Fruit fly (Drosophila melanogaster) whole organism, embryonic: Measurements from ENCODE around the gene BthD.

ENCODE experiments used
- Abd-B ChIP-seq: fragments of 200-800 bp; sonication (Bioruptor generic); optimal IDR thresholded peaks from 2 replicates; lab custom pipeline; 2018; ENCODE audit warnings: missing biosample characterization, mild to moderate bottlenecking, missing genetic modification characterization, moderate library complexity
- Awh ChIP-seq: fragments of 200-800 bp; sonication (Bioruptor generic); IDR thresholded peaks from 2 replicates; pipeline ENCODE4, ENCODE4 v1.3.6; 2022; ENCODE audit warnings: missing biosample characterization, missing genetic modification characterization
- BEAF-32 ChIP-seq: fragments of 200-800 bp; sonication (Bioruptor generic); optimal IDR thresholded peaks from 3 replicates; lab custom pipeline; 2017; ENCODE audit warnings: missing biosample characterization, missing genetic modification characterization, mild to moderate bottlenecking, moderate library complexity, missing genetic modification reagents
- Bdp1 ChIP-seq: fragments of 200-800 bp; sonication (Bioruptor generic); optimal IDR thresholded peaks from 3 replicates; lab custom pipeline; 2016; ENCODE audit warnings: missing biosample characterization, missing genetic modification characterization
- C15 ChIP-seq: fragments of 200-800 bp; sonication (Bioruptor generic); IDR thresholded peaks from 3 replicates; pipeline ENCODE4 v1.3.6; 2022; ENCODE audit warnings: missing biosample characterization, missing genetic modification characterization
- CG10462 ChIP-seq: fragments of 200-800 bp; sonication (Bioruptor generic); optimal IDR thresholded peaks from 2 replicates; lab custom pipeline; 2016; ENCODE audit warnings: missing biosample characterization, missing genetic modification characterization
- CG12104 ChIP-seq: fragments of 200-800 bp; sonication (Bioruptor generic); optimal IDR thresholded peaks from 3 replicates; lab custom pipeline; 2016; ENCODE audit warnings: missing biosample characterization, missing genetic modification characterization
- CG1233 ChIP-seq: fragments of 200-800 bp; sonication (Bioruptor generic); optimal IDR thresholded peaks from 4 replicates; lab custom pipeline; 2018; ENCODE audit warnings: missing biosample characterization, mild to moderate bottlenecking, missing genetic modification characterization
- CG12769 ChIP-seq: fragments of 200-800 bp; sonication (Bioruptor generic); optimal IDR thresholded peaks from 2 replicates; lab custom pipeline; 2019; ENCODE audit warnings: missing biosample characterization, mild to moderate bottlenecking, missing genetic modification characterization, moderate library complexity
- CG13287 ChIP-seq: fragments of 200-800 bp; sonication (Bioruptor generic); IDR thresholded peaks from 2 replicates; pipeline ENCODE4 v1.3.6; 2022; ENCODE audit warnings: missing biosample characterization, missing genetic modification characterization; ENCODE audit not compliant: partially characterized antibody
- CG13296 ChIP-seq: fragments of 200-800 bp; sonication (Bioruptor generic); optimal IDR thresholded peaks from 3 replicates; lab custom pipeline; 2018; ENCODE audit warnings: missing biosample characterization, mild to moderate bottlenecking, missing genetic modification characterization
- CG14050 ChIP-seq: fragments of 200-800 bp; sonication (Bioruptor generic); IDR thresholded peaks from 3 replicates; pipeline ENCODE4 v1.3.6; 2022; ENCODE audit warnings: missing biosample characterization, missing genetic modification characterization
- CG1529 ChIP-seq: fragments of 200-800 bp; sonication (Bioruptor generic); optimal IDR thresholded peaks from 3 replicates; lab custom pipeline; 2018; ENCODE audit warnings: missing biosample characterization, missing genetic modification characterization
- CG1647 ChIP-seq: fragments of 200-800 bp; sonication (Bioruptor generic); optimal IDR thresholded peaks from 3 replicates; lab custom pipeline; 2016; ENCODE audit warnings: missing biosample characterization, missing genetic modification characterization
- CG16815 ChIP-seq: fragments of 200-800 bp; sonication (Bioruptor generic); optimal IDR thresholded peaks from 3 replicates; lab custom pipeline; 2017; ENCODE audit warnings: missing biosample characterization, mild to moderate bottlenecking, missing genetic modification characterization
- CG17186 ChIP-seq: fragments of 200-800 bp; sonication (Bioruptor generic); optimal IDR thresholded peaks from 3 replicates; lab custom pipeline; 2017; ENCODE audit warnings: missing biosample characterization, missing genetic modification reagents, missing genetic modification characterization
- CG17359 ChIP-seq: fragments of 200-800 bp; sonication (Bioruptor generic); optimal IDR thresholded peaks from 3 replicates; lab custom pipeline; 2018; ENCODE audit warnings: missing biosample characterization, mild to moderate bottlenecking, missing genetic modification characterization, moderate library complexity
- CG18011 ChIP-seq: fragments of 200-800 bp; sonication (Bioruptor generic); optimal IDR thresholded peaks from 2 replicates; lab custom pipeline; 2017; ENCODE audit warnings: missing biosample characterization, missing genetic modification characterization, mild to moderate bottlenecking, moderate library complexity, missing genotype
- CG2120 ChIP-seq: fragments of 200-800 bp; sonication (Bioruptor generic); optimal IDR thresholded peaks from 3 replicates; lab custom pipeline; 2016; ENCODE audit warnings: missing biosample characterization, missing genetic modification characterization
- CG2129 ChIP-seq: fragments of 200-800 bp; sonication (Bioruptor generic); IDR thresholded peaks from 2 replicates; pipeline ENCODE4 v1.3.6; 2022; ENCODE audit warnings: missing biosample characterization, missing genetic modification characterization; ENCODE audit not compliant: partially characterized antibody
- CG2875 ChIP-seq: fragments of 200-800 bp; sonication (Bioruptor generic); optimal IDR thresholded peaks from 2 replicates; lab custom pipeline; 2017; ENCODE audit warnings: missing biosample characterization, mild to moderate bottlenecking, missing genetic modification characterization, missing genetic modification reagents
- CG34422 ChIP-seq: fragments of 200-800 bp; sonication (Bioruptor generic); IDR thresholded peaks from 3 replicates; pipeline ENCODE4 v1.3.6; 2022; ENCODE audit warnings: missing biosample characterization, missing genetic modification characterization
- CG4404 ChIP-seq: fragments of 200-800 bp; sonication (Bioruptor generic); IDR thresholded peaks from 2 replicates; pipeline ENCODE4 v1.3.6; 2022; ENCODE audit warnings: missing biosample characterization, missing genetic modification characterization
- CG4424 ChIP-seq: fragments of 200-800 bp; sonication (Bioruptor generic); optimal IDR thresholded peaks from 3 replicates; lab custom pipeline; 2016; ENCODE audit warnings: missing biosample characterization, missing genetic modification characterization
- CG7357 ChIP-seq: fragments of 200-800 bp; sonication (Bioruptor generic); IDR thresholded peaks from 3 replicates; pipeline ENCODE4 v1.3.6; 2022; ENCODE audit warnings: missing biosample characterization, missing genetic modification characterization
- CG7987 ChIP-seq: fragments of 200-800 bp; sonication (Bioruptor generic); optimal IDR thresholded peaks from 2 replicates; lab custom pipeline; 2018; ENCODE audit warnings: missing biosample characterization, mild to moderate bottlenecking, missing genetic modification characterization, moderate library complexity
- CG8089 ChIP-seq: fragments of 200-800 bp; sonication (Bioruptor generic); optimal IDR thresholded peaks from 3 replicates; lab custom pipeline; 2016; ENCODE audit warnings: missing biosample characterization, missing genetic modification characterization
- CHES-1-like ChIP-seq: fragments of 200-800 bp; sonication (Bioruptor generic); optimal IDR thresholded peaks from 2 replicates; lab custom pipeline; 2016; ENCODE audit warnings: missing biosample characterization, missing genetic modification characterization
- CkIIα-i1 ChIP-seq: fragments of 200-800 bp; sonication (Bioruptor generic); IDR thresholded peaks from 2 replicates; pipeline ENCODE4 v1.3.6; 2022; ENCODE audit warnings: missing biosample characterization, missing genetic modification characterization
- Dad ChIP-seq: fragments of 200-800 bp; sonication (Bioruptor generic); optimal IDR thresholded peaks from 3 replicates; lab custom pipeline; 2016; ENCODE audit warnings: missing biosample characterization, missing genetic modification characterization
- HHEX ChIP-seq: fragments of 200-800 bp; sonication (Bioruptor generic); optimal IDR thresholded peaks from 3 replicates; lab custom pipeline; 2017; ENCODE audit warnings: missing biosample characterization, mild to moderate bottlenecking, missing genetic modification characterization, missing genetic modification reagents
- HLH3B ChIP-seq: fragments of 200-800 bp; sonication (Bioruptor generic); IDR thresholded peaks from 2 replicates; pipeline ENCODE4 v1.3.6; 2022; ENCODE audit warnings: missing biosample characterization, missing genetic modification characterization
- Mes4 ChIP-seq: fragments of 200-800 bp; sonication (Bioruptor generic); optimal IDR thresholded peaks from 2 replicates; lab custom pipeline; 2016; ENCODE audit warnings: missing biosample characterization, missing genetic modification characterization
- Optix ChIP-seq: fragments of 200-800 bp; sonication (Bioruptor generic); IDR thresholded peaks from 3 replicates; pipeline ENCODE4 v1.3.6; 2022; ENCODE audit warnings: missing biosample characterization, missing genetic modification characterization
- Poxn ChIP-seq: fragments of 200-800 bp; sonication (Bioruptor generic); IDR thresholded peaks from 2 replicates; pipeline ENCODE4 v1.3.6; 2022; ENCODE audit warnings: missing biosample characterization, missing genetic modification characterization
- Side ChIP-seq: fragments of 200-800 bp; sonication (Bioruptor generic); optimal IDR thresholded peaks from 2 replicates; lab custom pipeline; 2016; ENCODE audit warnings: missing biosample characterization, missing genetic modification characterization
- Xrp1 ChIP-seq: fragments of 200-800 bp; sonication (Bioruptor generic); IDR thresholded peaks from 2 replicates; pipeline ENCODE4 v1.3.6; 2022; ENCODE audit warnings: missing biosample characterization, missing genetic modification characterization
- bab2 ChIP-seq: fragments of 200-800 bp; sonication (Bioruptor generic); optimal IDR thresholded peaks from 2 replicates; lab custom pipeline; 2016; ENCODE audit warnings: missing biosample characterization, missing genetic modification characterization
- bcd ChIP-seq: fragments of 200-800 bp; sonication (Bioruptor generic); optimal IDR thresholded peaks from 2 replicates; lab custom pipeline; 2017; ENCODE audit warnings: missing biosample characterization, mild to moderate bottlenecking, missing genetic modification characterization
- caup ChIP-seq: fragments of 200-800 bp; sonication (Bioruptor generic); optimal IDR thresholded peaks from 3 replicates; lab custom pipeline; 2017; ENCODE audit warnings: missing biosample characterization, mild to moderate bottlenecking, missing genetic modification characterization, moderate library complexity; ENCODE audit not compliant: severe bottlenecking
- eyg ChIP-seq: fragments of 200-800 bp; sonication (Bioruptor generic); optimal IDR thresholded peaks from 3 replicates; lab custom pipeline; 2016; ENCODE audit warnings: missing biosample characterization, missing genetic modification characterization
- jumu ChIP-seq: fragments of 200-800 bp; sonication (Bioruptor generic); optimal IDR thresholded peaks from 3 replicates; lab custom pipeline; 2016; ENCODE audit warnings: missing biosample characterization, missing genetic modification characterization
- mirr ChIP-seq: fragments of 200-800 bp; sonication (Bioruptor generic); optimal IDR thresholded peaks from 3 replicates; lab custom pipeline; 2018; ENCODE audit warnings: missing biosample characterization, mild to moderate bottlenecking, missing genetic modification characterization
- p53 ChIP-seq: fragments of 200-800 bp; sonication (Bioruptor generic); optimal IDR thresholded peaks from 2 replicates; lab custom pipeline; 2016; ENCODE audit warnings: missing biosample characterization, missing genetic modification characterization
- pnt ChIP-seq: fragments of 200-800 bp; sonication (Bioruptor generic); optimal IDR thresholded peaks from 3 replicates; lab custom pipeline; 2016; ENCODE audit warnings: missing biosample characterization, missing genetic modification characterization
- ro ChIP-seq: fragments of 200-800 bp; sonication (Bioruptor generic); IDR thresholded peaks from 2 replicates; pipeline ENCODE4 v1.3.6; 2022; ENCODE audit warnings: missing biosample characterization, missing genetic modification characterization
- sc ChIP-seq, 3 experiments: fragments of >200 bp in 2 of 3; fragments of 200-800 bp in 1 of 3; sonication (Bioruptor generic) in 1 of 3; optimal IDR thresholded peaks; 2 replicates in 2 of 3; 3 replicates in 1 of 3; lab custom pipeline; 2017; ENCODE audit warnings: mild to moderate bottlenecking in 1 of 3, missing biosample characterization in 1 of 3, missing genetic modification characterization in 1 of 3, missing genetic modification reagents in 1 of 3
- seq ChIP-seq: fragments of 200-800 bp; sonication (Bioruptor generic); IDR thresholded peaks from 2 replicates; pipeline ENCODE4 v1.3.6; 2022; ENCODE audit warnings: missing biosample characterization, missing genetic modification characterization
- slbo ChIP-seq: fragments of 200-800 bp; sonication (Bioruptor generic); IDR thresholded peaks from 2 replicates; pipeline ENCODE4 v1.3.6; 2022; ENCODE audit warnings: missing biosample characterization, missing genetic modification characterization
- tin ChIP-seq: fragments of 200-800 bp; sonication (Bioruptor generic); optimal IDR thresholded peaks from 3 replicates; lab custom pipeline; 2016; ENCODE audit warnings: missing biosample characterization, missing genetic modification characterization
- usp ChIP-seq: fragments of >200 bp; optimal IDR thresholded peaks from 2 replicates; lab custom pipeline; 2017; ENCODE audit warnings: missing biosample characterization, missing genetic modification characterization

Gene BthD

DNA sequence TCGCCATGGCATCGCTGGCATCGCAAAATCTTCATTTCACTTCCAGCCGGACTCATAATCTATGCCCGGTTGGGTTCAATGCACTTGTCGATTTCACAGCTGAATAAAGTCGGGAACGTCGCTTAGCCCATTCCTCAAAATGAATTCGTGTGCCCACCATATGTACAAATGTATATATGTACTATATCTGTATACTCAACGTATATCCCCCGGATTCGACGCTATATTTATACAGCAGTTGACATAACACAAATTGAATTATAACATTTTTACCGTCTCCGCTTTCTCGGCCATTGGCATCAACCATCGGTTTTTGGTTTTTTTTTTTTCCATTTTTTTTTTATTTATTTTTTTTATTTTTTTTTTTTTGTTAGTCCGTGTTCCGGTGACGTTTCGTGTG lies 41.7 kb upstream of the BthD start (continued):
- TF ChIP-seq bcd (GFP tag; lab: Kevin White, UChicago) (no peak), CG1233 (peak; percentile 6), mirr (GFP tag; lab: Kevin White, UChicago) (peak; percentile 1), CG4404 (GFP tag; lab: Robert Waterston, UW) (no peak), Bdp1 (GFP tag; lab: Kevin White, UChicago) (peak; percentile 1), caup (GFP tag; lab: Kevin White, UChicago) (peak; percentile 33), CG13296 (GFP tag; lab: Kevin White, UChicago) (peak; percentile 22), CG14050 (GFP tag; lab: Robert Waterston, UW) (no peak), Poxn (no peak), CG2120 (peak; percentile 10), tin (GFP tag; lab: Kevin White, UChicago) (no peak), Dad (GFP tag; lab: Kevin White, UChicago) (no peak), Abd-B (GFP tag; lab: Kevin White, UChicago) (no peak), BEAF-32 (GFP tag; lab: Kevin White, UChicago) (no peak), CG7357 (no peak), CkIIα-i1 (no peak), slbo (GFP tag; lab: Robert Waterston, UW) (no peak), CG12104 (GFP tag; lab: Kevin White, UChicago) (no peak), seq (GFP tag; lab: Robert Waterston, UW) (no peak), CG12769 (tag; lab: Kevin White, UChicago) (peak; percentile 48), p53 (GFP tag; lab: Kevin White, UChicago) (no peak), HHEX (GFP tag; lab: Kevin White, UChicago) (peak; percentile 33), CG1647 (GFP tag; lab: Kevin White, UChicago) (no peak), CG7987 (GFP tag; lab: Kevin White, UChicago) (peak; percentile 5), CG8089 (GFP tag; lab: Kevin White, UChicago) (no peak), sc (optimal IDR thresholded peaks at IDR 0.05; lab: Kevin White, UChicago) (no peak), sc (GFP tag; optimal IDR thresholded peaks at IDR 0.05; lab: Kevin White, UChicago) (no peak), bab2 (no peak), Awh (peak; percentile 66; the same call in 1 of the 2 replicates), CHES-1-like (GFP tag; lab: Kevin White, UChicago) (no peak), Side (no peak), CG2875 (GFP tag; lab: Kevin White, UChicago) (no peak), ro (GFP tag; lab: Robert Waterston, UW) (no peak), CG4424 (GFP tag; lab: Kevin White, UChicago) (peak; percentile 0), CG16815 (no peak), HLH3B (no peak; the same call in 1 of the 2 replicates), CG34422 (no peak), CG13287 (GFP tag; lab: Robert Waterston, UW) (no peak), Mes4 (GFP tag; lab: Kevin White, UChicago) (no peak), jumu (GFP tag; lab: Kevin White, UChicago) (no peak), CG18011 (GFP tag; lab: Kevin White, UChicago) (no peak), usp (GFP tag; lab: Kevin White, UChicago) (no peak), CG17359 (peak; percentile 44), CG17186 (GFP tag; lab: Kevin White, UChicago) (no peak), CG10462 (GFP tag; lab: Kevin White, UChicago) (no peak), Xrp1 (GFP tag; lab: Robert Waterston, UW) (no peak), CG2129 (GFP tag; lab: Robert Waterston, UW) (no peak), C15 (GFP tag; lab: Robert Waterston, UW) (no peak; the same call in 2 of the 3 replicates), pnt (GFP tag; lab: Kevin White, UChicago) (no peak), Optix (no peak), eyg (GFP tag; lab: Kevin White, UChicago) (no peak), CG1529 (no peak)
